Worm (Caenorhabditis elegans): ENCODE results near the gene C52E4.12.

The C52E4.12 gene

DNA sequence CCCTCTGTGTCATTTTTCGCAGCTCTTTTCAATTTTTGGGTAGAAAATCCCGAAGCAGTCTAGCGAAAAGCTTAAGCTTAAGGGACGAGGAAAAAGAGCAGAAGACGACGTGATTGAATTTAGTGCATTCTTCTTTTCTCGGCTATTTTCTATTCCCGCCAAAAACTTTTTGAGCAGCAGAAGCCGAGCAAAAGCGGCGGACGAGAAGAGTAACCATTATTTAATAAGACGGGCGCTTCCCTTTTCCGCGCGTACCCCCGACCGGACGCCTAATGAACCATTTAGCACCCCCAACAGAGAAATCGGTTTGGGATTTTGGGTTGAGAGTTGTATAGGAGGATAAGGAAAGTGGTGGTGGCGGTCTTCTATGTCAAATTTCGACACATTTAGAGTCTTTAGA lies 42.3 kb upstream of the C52E4.12 start:
- TF ChIP-seq lin-14 (GFP tag; optimal IDR thresholded peaks at IDR 0.05) (peak; percentile 79), fkh-10 (GFP tag; optimal IDR thresholded peaks at IDR 0.05) (peak; percentile 58), xbp-1 (tag; optimal IDR thresholded peaks at IDR 0.05) (no peak), ces-1 (GFP tag; optimal IDR thresholded peaks at IDR 0.05) (peak; percentile 77)

- TF ChIP-seq unc-130 (tag; optimal IDR thresholded peaks at IDR 0.05) (no peak), ceh-90 (tag; optimal IDR thresholded peaks at IDR 0.05) (no peak), nhr-84 (tag; optimal IDR thresholded peaks at IDR 0.05) (no peak), jun-1 (tag; optimal IDR thresholded peaks at IDR 0.05) (no peak), unc-86 (tag; optimal IDR thresholded peaks at IDR 0.05) (no peak), fos-1 (tag; optimal IDR thresholded peaks at IDR 0.05) (no peak), ceh-82 (tag; optimal IDR thresholded peaks at IDR 0.05) (no peak), pag-3 (tag; optimal IDR thresholded peaks at IDR 0.05; ENCODE audit: borderline replicate concordance, insufficient read depth) (no peak), xbp-1 (tag; optimal IDR thresholded peaks at IDR 0.05) (no peak)
These were observed 40.3 kb upstream of the C52E4.12 start for ce11 chrV:11955617-11956016.

- TF ChIP-seq nhr-20 (tag; optimal IDR thresholded peaks at IDR 0.05) (no peak), efl-1 (optimal IDR thresholded peaks at IDR 0.05) (no peak), efl-1 (GFP tag; optimal IDR thresholded peaks at IDR 0.05 in 1 of 2) (peak in 1 of 2 experiments; percentile 82), lin-14 (GFP tag; optimal IDR thresholded peaks at IDR 0.05) (peak; percentile 33)
These were observed 37.3 kb upstream of the C52E4.12 start, which contains the start of gene F58H1.5 for ce11 chrV:11958343-11959291. TSS of gene F58H1.5 (plus strand) at chrV:11958393.

DNA sequence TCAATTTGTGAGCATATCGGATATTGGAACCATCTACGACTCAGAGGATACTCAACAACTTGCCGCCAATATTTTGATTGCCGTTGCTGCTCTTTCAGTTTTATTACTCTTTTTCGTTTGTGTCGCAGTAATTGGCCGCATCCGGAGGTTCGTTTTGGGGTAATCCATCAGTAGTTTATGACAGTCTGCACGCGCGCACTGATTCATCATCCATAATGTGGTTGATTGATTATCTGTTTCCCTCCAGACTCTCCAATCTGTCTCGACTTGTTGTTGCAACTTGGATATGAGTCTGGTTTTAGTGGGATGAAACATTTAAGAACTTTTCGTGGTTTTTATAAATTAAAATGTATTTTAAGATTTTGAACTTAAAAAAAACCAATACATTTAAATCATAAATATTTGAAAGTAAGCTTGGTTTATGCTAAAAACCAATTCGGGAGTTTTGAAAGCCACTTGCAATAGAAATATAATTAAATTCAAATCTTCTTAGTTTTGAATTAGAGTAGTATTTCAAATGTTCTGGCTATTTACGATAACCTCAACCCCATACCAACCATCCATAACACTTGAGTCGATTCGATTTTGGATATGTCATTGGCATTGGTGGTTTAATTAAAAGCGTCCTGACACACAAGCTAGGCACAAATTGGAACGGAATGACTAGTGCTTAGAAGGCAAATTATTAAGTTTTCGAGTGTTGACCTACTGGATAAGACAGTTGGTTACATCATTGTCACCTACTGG lies 35.7 kb upstream of the C52E4.12 start:
- TF ChIP-seq elt-2 (tag; optimal IDR thresholded peaks at IDR 0.05) (no peak), efl-1 (optimal IDR thresholded peaks at IDR 0.05) (no peak), efl-1 (GFP tag; optimal IDR thresholded peaks at IDR 0.05 in 1 of 2) (peak in 1 of 2 experiments; percentile 53), mab-9 (GFP tag; IDR thresholded peaks at IDR 0.05) (no peak), jun-1 (tag; optimal IDR thresholded peaks at IDR 0.05) (no peak)

ce11 chrV:11960831-11961190 lies 35.2 kb upstream of the C52E4.12 start:
- TF ChIP-seq sox-4 (tag; optimal IDR thresholded peaks at IDR 0.05), result no peak
- TF ChIP-seq nhr-19 (GFP tag; conservative IDR thresholded peaks at IDR 0.05), result no peak
- TF ChIP-seq tbx-2 (tag; optimal IDR thresholded peaks at IDR 0.05), result no peak
- no peak for TF ChIP-seq unc-86 (tag; optimal IDR thresholded peaks at IDR 0.05)
- peak; percentile 37 for TF ChIP-seq fkh-10 (GFP tag; optimal IDR thresholded peaks at IDR 0.05)
- TF ChIP-seq ztf-11 (tag; optimal IDR thresholded peaks at IDR 0.05), result no peak
- no peak for TF ChIP-seq efl-1 (optimal IDR thresholded peaks at IDR 0.05)
- TF ChIP-seq efl-1 (GFP tag; optimal IDR thresholded peaks at IDR 0.05 in 1 of 2), result peak in 1 of 2 experiments; percentile 20
- no peak for TF ChIP-seq ceh-90 (tag; optimal IDR thresholded peaks at IDR 0.05)
- TF ChIP-seq ceh-63 (GFP tag; optimal IDR thresholded peaks at IDR 0.05), result no peak
- TF ChIP-seq ztf-4 (tag; optimal IDR thresholded peaks at IDR 0.05), result no peak
- no peak for TF ChIP-seq mab-9 (GFP tag; IDR thresholded peaks at IDR 0.05)
- no peak for TF ChIP-seq lin-39 (tag; optimal IDR thresholded peaks at IDR 0.05)

DNA sequence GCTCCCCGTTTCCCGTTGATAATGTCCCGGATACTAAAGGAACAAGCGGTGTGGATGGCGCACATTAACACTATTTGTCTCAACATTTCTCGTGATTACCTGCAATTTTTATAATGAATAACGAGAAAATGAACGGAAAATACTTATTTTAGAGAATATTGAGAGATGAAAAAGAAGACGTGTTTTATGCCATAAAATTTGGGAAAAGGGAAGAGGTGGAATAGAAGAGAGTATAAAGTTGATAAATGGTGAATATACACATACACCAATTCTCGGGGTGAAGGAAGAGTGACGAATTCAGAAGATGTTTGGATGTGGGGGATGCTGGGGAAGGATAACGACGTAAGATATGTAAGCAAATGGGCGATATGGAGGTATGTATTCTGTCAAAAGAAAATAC lies 31.2 kb upstream of the C52E4.12 start, which contains the start of gene F58H1.7:
TSS of gene F58H1.7 (minus strand) at position 101 of the 400 bp plus-strand sequence.
- no peak for TF ChIP-seq ceh-90 (tag; optimal IDR thresholded peaks at IDR 0.05)
- no peak for TF ChIP-seq lir-3 (tag; optimal IDR thresholded peaks at IDR 0.05; ENCODE audit: poor library complexity)
- no peak for TF ChIP-seq nhr-77 (tag; optimal IDR thresholded peaks at IDR 0.05)
- no peak for TF ChIP-seq mab-9 (GFP tag; IDR thresholded peaks at IDR 0.05)
- TF ChIP-seq unc-86 (tag; optimal IDR thresholded peaks at IDR 0.05), result no peak
- no peak for TF ChIP-seq ceh-88 (GFP tag; IDR thresholded peaks at IDR 0.05)
- no peak for TF ChIP-seq ama-1 (optimal IDR thresholded peaks at IDR 0.05)
- TF ChIP-seq sup-37 (GFP tag; optimal IDR thresholded peaks at IDR 0.05), result no peak
- TF ChIP-seq ces-1 (GFP tag; optimal IDR thresholded peaks at IDR 0.05), result no peak
- TF ChIP-seq hpl-2 (GFP tag; optimal IDR thresholded peaks at IDR 0.05), result no peak
- TF ChIP-seq pqm-1 (tag; optimal IDR thresholded peaks at IDR 0.05), result no peak
- no peak for TF ChIP-seq snpc-4 (tag; optimal IDR thresholded peaks at IDR 0.05)
- TF ChIP-seq mep-1 (tag; optimal IDR thresholded peaks at IDR 0.05), result no peak
- no peak for TF ChIP-seq unc-62 (GFP tag; optimal IDR thresholded peaks at IDR 0.05)
- TF ChIP-seq skn-1 (tag; optimal IDR thresholded peaks at IDR 0.05), result no peak
- no peak for TF ChIP-seq C04F5.9 (tag; optimal IDR thresholded peaks at IDR 0.05)
- no peak for TF ChIP-seq alr-1 (tag; optimal IDR thresholded peaks at IDR 0.05; ENCODE audit: borderline replicate concordance)
- TF ChIP-seq Y116A8C.19 (tag; optimal IDR thresholded peaks at IDR 0.05; ENCODE audit: borderline replicate concordance), result no peak
- TF ChIP-seq nhr-76 (tag; optimal IDR thresholded peaks at IDR 0.05), result no peak
